Fruit fly (Drosophila melanogaster): ENCODE measurements around the gene Prosbeta4.

DNA sequence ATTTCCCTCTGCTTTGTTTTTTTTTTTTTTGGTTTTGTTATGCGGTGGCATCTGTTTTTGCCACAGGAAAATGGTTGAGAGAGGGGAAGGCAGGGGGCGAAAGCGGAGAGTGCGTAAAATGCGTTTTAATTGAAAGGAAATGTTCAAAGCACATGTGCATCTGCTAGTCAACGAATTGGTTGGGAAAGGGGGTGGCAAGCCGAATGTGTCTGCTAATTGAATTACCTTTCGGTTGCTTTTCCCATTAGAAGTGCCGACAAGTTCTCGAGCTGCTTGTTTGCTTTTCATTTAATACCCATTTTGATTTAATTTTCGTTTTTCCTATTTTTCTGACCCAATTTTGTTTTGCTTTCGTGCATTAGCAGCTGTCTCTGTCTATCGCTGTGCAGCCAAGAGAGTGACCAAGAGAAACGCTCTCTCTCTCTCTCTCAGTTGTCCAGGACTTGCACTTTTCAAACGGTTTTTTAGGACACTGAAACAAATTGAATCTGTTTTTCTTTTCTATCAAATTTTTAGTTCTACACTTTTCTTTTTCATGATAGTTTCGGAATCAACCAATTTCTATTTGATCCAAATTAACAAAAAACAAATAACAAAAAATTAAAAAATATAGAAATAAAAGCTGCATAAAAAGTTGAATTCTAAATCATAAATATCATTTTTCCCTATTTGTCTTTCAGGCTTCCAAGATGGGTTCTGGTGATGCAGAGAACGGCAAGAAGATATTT lies 13.3 kb downstream of the Prosbeta4 start:
- 0 out of 2 replicates have a peak, but pooled peaks have one; percentile 4 for TF ChIP-seq rn (GFP tag; IDR thresholded peaks at IDR 0.05)
- TF ChIP-seq CG4496 (GFP tag; IDR thresholded peaks at IDR 0.05) = 0 out of 3 replicates have a peak, but pooled peaks have one; percentile 43
- no peak for TF ChIP-seq Pif1A (GFP tag; optimal IDR thresholded peaks at IDR 0.05)
- no peak for TF ChIP-seq EcR (GFP tag; optimal IDR thresholded peaks at IDR 0.05)
- no peak for TF ChIP-seq Snoo (tag; optimal IDR thresholded peaks at IDR 0.05)

All from whole organism, pupa.